Worm (Caenorhabditis elegans): ENCODE results near the gene Y49F6C.2.

The Y49F6C.2 gene

DNA sequence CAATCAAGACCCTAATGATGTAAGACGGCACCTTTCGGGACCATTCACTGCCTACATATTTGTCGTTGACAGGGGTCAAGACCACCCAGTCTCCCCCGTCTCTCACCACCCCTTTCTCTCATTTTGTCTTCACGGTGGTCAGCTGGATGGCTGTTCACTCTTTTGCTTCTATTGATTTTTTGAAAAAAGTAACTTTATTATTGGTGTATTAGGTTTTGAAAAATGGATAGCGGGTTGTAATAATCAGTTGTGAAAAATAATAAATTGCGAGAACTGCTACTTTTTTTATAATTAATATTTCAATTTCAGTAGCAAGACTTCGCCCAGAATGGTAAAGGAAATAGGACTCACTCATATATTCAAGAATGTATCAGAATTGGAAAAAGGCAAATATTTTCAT is 1.6 kb upstream of the Y49F6C.2 start, which contains the start of gene bath-9:
Gene bath-9 (plus strand): TSS at position 301 of the 400 bp plus-strand sequence.
- TF ChIP-seq nhr-28 (tag; optimal IDR thresholded peaks at IDR 0.05): no peak
- no peak for TF ChIP-seq rbr-2 (tag; optimal IDR thresholded peaks at IDR 0.05)
- TF ChIP-seq mep-1 (tag; optimal IDR thresholded peaks at IDR 0.05): no peak
- no peak for TF ChIP-seq nhr-77 (tag; optimal IDR thresholded peaks at IDR 0.05)
- no peak for TF ChIP-seq fos-1 (tag; optimal IDR thresholded peaks at IDR 0.05)
- TF ChIP-seq ceh-32 (tag; optimal IDR thresholded peaks at IDR 0.05; ENCODE audit: poor library complexity): no peak
- no peak for TF ChIP-seq lin-15B (tag; optimal IDR thresholded peaks at IDR 0.05)

- TF ChIP-seq lsy-2 (tag; optimal IDR thresholded peaks at IDR 0.05): no peak
- no peak for TF ChIP-seq Y5F2A.4 (GFP tag; optimal IDR thresholded peaks at IDR 0.05)
- TF ChIP-seq mxl-3 (GFP tag; optimal IDR thresholded peaks at IDR 0.05): no peak
- no peak for TF ChIP-seq spr-3 (GFP tag; optimal IDR thresholded peaks at IDR 0.05)
- no peak for TF ChIP-seq T26A8.4 (GFP tag; IDR thresholded peaks at IDR 0.05)
- TF ChIP-seq pha-4 (GFP tag; IDR thresholded peaks at IDR 0.05): no peak
- no peak for TF ChIP-seq pha-4 (tag; optimal IDR thresholded peaks at IDR 0.05)
- no peak for TF ChIP-seq hlh-30 (tag; optimal IDR thresholded peaks at IDR 0.05; ENCODE audit: insufficient read depth)
- TF ChIP-seq madf-5 (GFP tag; IDR thresholded peaks at IDR 0.05): no peak
- no peak for TF ChIP-seq zag-1 (tag; optimal IDR thresholded peaks at IDR 0.05)
- no peak for TF ChIP-seq daf-12 (tag; optimal IDR thresholded peaks at IDR 0.05)
Observed at ce11 chrII:3381510-3381909, 3.1 kb downstream of the Y49F6C.2 start, which contains the start of gene T06D4.1. T06D4.1 (plus strand) TSS chrII:3381830.

- no peak for TF ChIP-seq snpc-1.2 (GFP tag; IDR thresholded peaks at IDR 0.05)
- peak in 1 of 2 experiments; percentile 95 for TF ChIP-seq unc-62 (GFP tag; optimal IDR thresholded peaks at IDR 0.05 in 1 of 2)
- TF ChIP-seq unc-62 (tag; optimal IDR thresholded peaks at IDR 0.05): no peak
Observed at ce11 chrII:3383116-3383515, 4.7 kb downstream of the Y49F6C.2 start.

DNA sequence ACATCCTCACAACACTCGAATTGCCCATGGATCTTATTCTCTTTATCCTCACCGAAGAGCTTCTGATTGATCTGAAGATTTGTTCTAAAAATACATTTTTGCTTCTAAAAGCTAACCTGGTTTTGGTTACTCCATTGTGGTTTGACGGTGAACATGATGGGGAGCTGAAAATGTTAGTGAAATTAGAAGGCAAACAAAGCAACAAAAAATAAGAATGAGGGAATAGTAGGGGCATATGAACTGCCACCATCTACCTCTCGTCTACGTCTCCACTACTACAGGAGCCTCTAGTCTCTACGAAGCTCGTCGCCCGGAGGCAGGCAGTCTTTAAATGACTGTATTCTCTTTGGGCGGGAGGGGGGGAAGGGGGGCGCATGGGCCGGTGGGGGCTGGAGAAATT is 7.4 kb downstream of the Y49F6C.2 start, which contains the start of gene T06D4.2:
Gene T06D4.2 (minus strand): TSS at position 170 of the 400 bp plus-strand sequence.
- TF ChIP-seq pqm-1 (tag; optimal IDR thresholded peaks at IDR 0.05) (no peak), aha-1 (tag) (peak; percentile 93)

- TF ChIP-seq ztf-11 (tag; optimal IDR thresholded peaks at IDR 0.05) (no peak), hlh-30 (tag; optimal IDR thresholded peaks at IDR 0.05; ENCODE audit: insufficient read depth) (no peak), lin-15B (tag; optimal IDR thresholded peaks at IDR 0.05) (no peak), nhr-25 (tag; optimal IDR thresholded peaks at IDR 0.05; ENCODE audit: borderline replicate concordance, insufficient read depth) (no peak), pha-4 (GFP tag; IDR thresholded peaks at IDR 0.05) (no peak), pha-4 (tag; optimal IDR thresholded peaks at IDR 0.05) (no peak), pqm-1 (tag; optimal IDR thresholded peaks at IDR 0.05) (no peak), duxl-1 (tag; optimal IDR thresholded peaks at IDR 0.05; ENCODE audit: poor library complexity) (no peak), zfp-2 (tag; optimal IDR thresholded peaks at IDR 0.05) (no peak), dve-1 (tag; optimal IDR thresholded peaks at IDR 0.05; ENCODE audit: insufficient read depth) (no peak), lin-38 (GFP tag; IDR thresholded peaks at IDR 0.05) (no peak)
Observed at ce11 chrII:3387503-3387902, 9.1 kb downstream of the Y49F6C.2 start, which contains the start of gene T06D4.6. T06D4.6 (minus strand) TSS chrII:3387603.

- TF ChIP-seq unc-62 (GFP tag; optimal IDR thresholded peaks at IDR 0.05 in 1 of 2): peak in 1 of 2 experiments; percentile 15
- TF ChIP-seq unc-62 (tag; optimal IDR thresholded peaks at IDR 0.05): no peak
- TF ChIP-seq nhr-11 (tag; optimal IDR thresholded peaks at IDR 0.05): no peak
Observed at ce11 chrII:3395484-3395883, 17.1 kb downstream of the Y49F6C.2 start, which contains the start of gene nep-20. nep-20 (minus strand) TSS chrII:3395584.

All from whole organism, L4 larva.